Fruit fly (Drosophila melanogaster) whole organism, adult: ENCODE results near the gene CG11122.
A peak's percentile ranks its signal among the peaks of the same experiment; 100 is the strongest.
"Not testable (repeated sequence)": the region's sequence is repeated elsewhere in the genome, so short reads cannot be mapped to it uniquely, and the experiment has no call there.

Source experiments
- CG11617 ChIP-seq: fragments of 200-800 bp; sonication (Bioruptor generic); optimal IDR thresholded peaks from 2 replicates; lab custom pipeline; 2017; ENCODE audit warnings: mild to moderate bottlenecking, missing biosample characterization, missing genetic modification reagents, missing genetic modification characterization
- CG12768 ChIP-seq: fragments of 200-800 bp; sonication (Bioruptor generic); optimal IDR thresholded peaks from 2 replicates; lab custom pipeline; 2017; ENCODE audit warnings: missing biosample characterization, missing genetic modification characterization, mild to moderate bottlenecking, moderate library complexity, missing genetic modification reagents
- CG14711 ChIP-seq: fragments of 200-800 bp; sonication (Bioruptor generic); optimal IDR thresholded peaks from 2 replicates; lab custom pipeline; 2018; ENCODE audit warnings: missing biosample characterization, mild to moderate bottlenecking, missing genetic modification characterization, moderate library complexity
- CG1620 ChIP-seq: fragments of 200-800 bp; sonication (Bioruptor generic); optimal IDR thresholded peaks from 2 replicates; lab custom pipeline; 2016; ENCODE audit warnings: missing biosample characterization, missing genetic modification characterization
- CG33017 ChIP-seq: fragments of 200-800 bp; sonication (Bioruptor generic); optimal IDR thresholded peaks from 2 replicates; lab custom pipeline; 2018; ENCODE audit warnings: missing biosample characterization, mild to moderate bottlenecking, missing genetic modification characterization, moderate library complexity
- CG5204 ChIP-seq: fragments of 200-800 bp; sonication (Bioruptor generic); optimal IDR thresholded peaks from 2 replicates; lab custom pipeline; 2016; ENCODE audit warnings: missing biosample characterization, missing genetic modification characterization
- CG7045 ChIP-seq: fragments of 200-800 bp; sonication (Bioruptor generic); optimal IDR thresholded peaks from 2 replicates; lab custom pipeline; 2017; ENCODE audit warnings: missing biosample characterization, mild to moderate bottlenecking, missing genetic modification characterization
- CG7101 ChIP-seq: fragments of 200-800 bp; sonication (Bioruptor generic); optimal IDR thresholded peaks from 2 replicates; lab custom pipeline; 2018; ENCODE audit warnings: missing biosample characterization, mild to moderate bottlenecking, missing genetic modification characterization, moderate library complexity
- Clk ChIP-seq: fragments of 200-800 bp; sonication (Bioruptor generic); optimal IDR thresholded peaks from 2 replicates; lab custom pipeline; 2017; ENCODE audit warnings: missing biosample characterization, missing genetic modification characterization
- Crg-1 ChIP-seq: fragments of 200-800 bp; sonication (Bioruptor generic); optimal IDR thresholded peaks from 2 replicates; lab custom pipeline; 2016; ENCODE audit warnings: missing biosample characterization, missing genetic modification characterization
- Hr96 ChIP-seq: fragments of 200-800 bp; sonication (Bioruptor generic); optimal IDR thresholded peaks from 2 replicates; lab custom pipeline; 2016; ENCODE audit warnings: missing biosample characterization, missing genetic modification characterization
- Mnt ChIP-seq: fragments of 200-800 bp; sonication (Bioruptor generic); optimal IDR thresholded peaks from 2 replicates; lab custom pipeline; 2016; ENCODE audit warnings: missing biosample characterization, mild to moderate bottlenecking, missing genetic modification characterization
- bab1 ChIP-seq: fragments of 200-800 bp; sonication (Bioruptor generic); optimal IDR thresholded peaks from 3 replicates; lab custom pipeline; 2019; ENCODE audit warnings: missing biosample characterization, mild to moderate bottlenecking, missing genetic modification characterization, moderate library complexity
- cic ChIP-seq: fragments of 200-800 bp; sonication (Bioruptor generic); optimal IDR thresholded peaks from 2 replicates; lab custom pipeline; 2017; ENCODE audit warnings: missing biosample characterization, mild to moderate bottlenecking, missing genetic modification characterization, moderate library complexity
- cnc ChIP-seq, 2 experiments: fragments of >200 bp; optimal IDR thresholded peaks; 2 replicates each; lab custom pipeline; 2017
- kay ChIP-seq: fragments of 200-800 bp; sonication (Bioruptor generic); peaks from one replicate; lab custom pipeline; 2016; ENCODE audit warnings: missing biosample characterization, missing genetic modification characterization, borderline replicate concordance
- ovo ChIP-seq: fragments of 200-800 bp; sonication (Bioruptor generic); optimal IDR thresholded peaks from 2 replicates; lab custom pipeline; 2016; ENCODE audit warnings: missing biosample characterization, missing genetic modification characterization
- pad ChIP-seq: fragments of 200-800 bp; sonication (Bioruptor generic); optimal IDR thresholded peaks from 3 replicates; lab custom pipeline; 2017; ENCODE audit warnings: missing biosample characterization, missing genetic modification characterization, mild to moderate bottlenecking, moderate library complexity, missing genetic modification reagents
- tj ChIP-seq: fragments of 200-800 bp; sonication (Bioruptor generic); optimal IDR thresholded peaks from 3 replicates; lab custom pipeline; 2017; ENCODE audit warnings: missing biosample characterization, mild to moderate bottlenecking, missing genetic modification characterization, moderate library complexity
- toe ChIP-seq: fragments of 200-800 bp; sonication (Bioruptor generic); optimal IDR thresholded peaks from 2 replicates; lab custom pipeline; 2016; ENCODE audit warnings: missing biosample characterization, missing genetic modification characterization

Gene CG11122

DNA sequence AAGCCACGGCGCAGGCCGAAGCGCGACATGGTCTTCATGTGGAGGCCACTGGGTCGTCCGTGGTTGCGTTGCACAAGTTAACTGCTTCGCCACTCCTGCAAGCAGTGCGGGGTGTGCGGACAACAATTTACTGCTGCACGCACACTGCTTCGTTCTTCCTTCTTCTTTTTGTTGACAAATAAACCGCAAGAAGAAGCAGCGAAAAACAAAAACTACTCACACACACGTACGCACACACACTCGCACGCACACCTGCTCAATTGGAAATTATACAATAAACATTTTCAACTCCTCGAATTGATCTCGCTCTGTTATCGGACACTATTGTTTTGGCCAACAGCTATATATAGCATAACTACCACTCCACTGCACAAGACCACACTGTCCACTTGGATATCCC, 965 bp downstream of the CG11122 start:
- TF ChIP-seq CG5204 (GFP tag; lab: Kevin White, UChicago) (no peak), bab1 (no peak)

DNA sequence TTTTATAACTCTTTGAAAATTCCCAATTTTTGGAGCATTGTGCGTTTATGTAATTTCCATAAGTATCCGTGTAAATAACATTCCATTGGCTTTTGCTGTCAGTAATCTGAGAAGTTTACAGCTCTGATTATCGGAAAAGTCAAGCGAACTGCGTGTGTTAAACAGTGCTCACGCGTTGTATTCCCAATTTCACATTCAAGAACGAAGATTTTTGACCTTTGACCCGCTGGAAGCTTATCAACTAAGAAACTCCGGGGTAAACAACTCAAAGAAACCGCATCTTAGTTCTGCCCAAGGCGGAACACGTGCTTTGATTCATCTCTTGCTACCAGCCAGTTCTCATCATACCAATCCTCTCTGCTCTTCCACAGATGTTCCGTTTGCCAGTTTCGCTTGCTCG, 14.9 kb downstream of the CG11122 start:
- no peak for TF ChIP-seq ovo
- no peak for TF ChIP-seq CG11617 (GFP tag; lab: Kevin White, UChicago)
- no peak for TF ChIP-seq CG12768 (GFP tag; lab: Kevin White, UChicago)
- no peak for TF ChIP-seq CG5204 (GFP tag; lab: Kevin White, UChicago)
- TF ChIP-seq Mnt (GFP tag; lab: Kevin White, UChicago): no peak
- TF ChIP-seq kay: no peak
- no peak for TF ChIP-seq cnc (optimal IDR thresholded peaks at IDR 0.05; lab: Kevin White, UChicago)

dm6 chrX:11108845-11109450, 15.6 kb downstream of the CG11122 start:
- TF ChIP-seq Clk (GFP tag; lab: Kevin White, UChicago) (no peak), Mnt (GFP tag; lab: Kevin White, UChicago) (peak; percentile 100), pad (GFP tag; lab: Kevin White, UChicago) (peak; percentile 2), Crg-1 (GFP tag; lab: Kevin White, UChicago) (peak; percentile 20), CG7101 (tag; lab: Kevin White, UChicago) (peak; percentile 2), CG14711 (tag; lab: Kevin White, UChicago) (peak; percentile 36), CG5204 (GFP tag; lab: Kevin White, UChicago) (no peak), CG33017 (tag; lab: Kevin White, UChicago) (peak; percentile 22), CG11617 (GFP tag; lab: Kevin White, UChicago) (peak; percentile 12)

DNA sequence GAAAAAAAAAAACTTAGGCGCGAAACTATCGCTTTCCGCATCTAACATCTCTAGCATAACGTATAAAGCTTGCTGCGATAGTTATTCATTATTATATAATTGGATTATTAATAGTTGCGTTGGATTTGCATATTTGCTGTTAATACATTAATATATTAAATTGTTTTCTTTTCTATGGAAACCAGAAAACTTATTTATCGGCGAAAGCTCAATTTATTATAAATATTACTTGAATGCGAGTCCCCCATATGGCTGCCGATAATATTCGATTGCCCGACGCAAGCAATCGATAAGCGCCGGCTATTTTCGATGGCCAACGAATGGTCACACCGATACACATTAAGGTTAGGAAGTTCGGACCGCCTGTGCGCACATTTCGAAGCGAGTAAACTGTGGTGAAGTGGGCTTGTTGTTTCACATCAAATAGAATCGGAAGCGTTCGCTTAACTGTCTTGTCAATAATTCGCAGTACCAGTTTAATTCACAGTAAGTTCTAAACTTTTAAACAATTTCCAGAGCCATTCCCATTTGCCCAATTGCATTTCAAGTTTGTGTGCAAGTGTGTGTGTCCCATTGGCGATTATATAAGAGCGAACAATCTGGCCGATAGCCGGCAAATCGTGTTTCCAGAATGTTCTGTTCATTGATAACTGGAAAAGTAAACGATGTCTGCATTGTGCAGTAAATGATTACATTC, 16.2 kb downstream of the CG11122 start, which contains the start of gene Hsp60A:
TSS of gene Hsp60A (plus strand) at position 335 of the 697 bp plus-strand sequence.
- TF ChIP-seq toe (GFP tag; lab: Kevin White, UChicago) (peak; percentile 33), CG33017 (tag; lab: Kevin White, UChicago) (peak; percentile 12), Clk (GFP tag; lab: Kevin White, UChicago) (no peak), CG7101 (tag; lab: Kevin White, UChicago) (peak; percentile 76), CG14711 (tag; lab: Kevin White, UChicago) (peak; percentile 58), ovo (peak; percentile 61), CG11617 (GFP tag; lab: Kevin White, UChicago) (no peak), cic (peak; percentile 3), bab1 (peak; percentile 84), CG5204 (GFP tag; lab: Kevin White, UChicago) (no peak), CG7045 (GFP tag; lab: Kevin White, UChicago) (no peak), Crg-1 (GFP tag; lab: Kevin White, UChicago) (peak; percentile 14), tj (GFP tag; lab: Kevin White, UChicago) (peak; percentile 47), pad (GFP tag; lab: Kevin White, UChicago) (peak; percentile 37), Hr96 (GFP tag; lab: Kevin White, UChicago) (peak; percentile 56), CG1620 (peak; percentile 73), Mnt (GFP tag; lab: Kevin White, UChicago) (no peak), cnc (optimal IDR thresholded peaks at IDR 0.05; lab: Kevin White, UChicago) (no peak)

dm6 chrX:11095973-11096372, 28.6 kb downstream of the CG11122 start, which contains the start of gene CG42249:
TSS of gene CG42249 (plus strand) at chrX:11096273.
- TF ChIP-seq Crg-1 (GFP tag; lab: Kevin White, UChicago); CG14711 (tag; lab: Kevin White, UChicago); Clk (GFP tag; lab: Kevin White, UChicago): not testable (repeated sequence)

DNA sequence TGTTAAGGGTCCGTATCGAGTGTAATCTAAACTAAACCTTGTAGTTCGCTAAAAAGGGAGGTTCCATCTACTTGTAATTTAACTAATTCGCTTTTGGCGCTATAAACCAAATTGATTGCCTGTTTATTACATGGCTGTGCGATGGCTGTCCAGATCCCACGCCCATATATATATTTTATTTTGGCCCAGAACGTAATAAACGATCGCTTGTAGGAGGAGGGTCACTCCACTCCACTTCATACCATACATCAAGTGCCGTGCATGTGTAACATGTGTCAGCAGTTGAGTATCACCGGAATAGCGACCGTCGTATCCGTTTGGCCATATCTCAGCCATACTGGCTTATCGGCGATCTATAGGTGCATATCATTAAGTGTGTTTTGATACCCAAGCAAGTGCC, 29.2 kb downstream of the CG11122 start:
- TF ChIP-seq Clk (GFP tag; lab: Kevin White, UChicago): no peak
- no peak for TF ChIP-seq CG11617 (GFP tag; lab: Kevin White, UChicago)
- TF ChIP-seq cic: peak; percentile 15
- TF ChIP-seq Crg-1 (GFP tag; lab: Kevin White, UChicago): no peak
- TF ChIP-seq Mnt (GFP tag; lab: Kevin White, UChicago): peak; percentile 55

- no peak for TF ChIP-seq Hr96 (GFP tag; lab: Kevin White, UChicago)
- no peak for TF ChIP-seq pad (GFP tag; lab: Kevin White, UChicago)
- TF ChIP-seq ovo: no peak
- TF ChIP-seq CG12768 (GFP tag; lab: Kevin White, UChicago): no peak
- TF ChIP-seq CG7101 (tag; lab: Kevin White, UChicago): no peak
- TF ChIP-seq Mnt (GFP tag; lab: Kevin White, UChicago): no peak
- TF ChIP-seq Crg-1 (GFP tag; lab: Kevin White, UChicago): no peak
- TF ChIP-seq cnc (optimal IDR thresholded peaks at IDR 0.05; lab: Kevin White, UChicago): no peak
- TF ChIP-seq bab1: no peak
- no peak for TF ChIP-seq CG11617 (GFP tag; lab: Kevin White, UChicago)
- no peak for TF ChIP-seq toe (GFP tag; lab: Kevin White, UChicago)
- no peak for TF ChIP-seq tj (GFP tag; lab: Kevin White, UChicago)
- no peak for TF ChIP-seq CG5204 (GFP tag; lab: Kevin White, UChicago)
- TF ChIP-seq CG14711 (tag; lab: Kevin White, UChicago): no peak
- no peak for TF ChIP-seq CG33017 (tag; lab: Kevin White, UChicago)
Observed at dm6 chrX:11092201-11092600, 32.3 kb downstream of the CG11122 start, which contains the start of gene CG2061. TSS of gene CG2061 (plus strand) at chrX:11092492.
